Fruit fly (Drosophila melanogaster): ENCODE measurements around the gene CG12605.

Gene CG12605

dm6 chr3L:3940075-3940819 lies 24.3 kb downstream of the CG12605 start, which contains the start of gene CG12766:
Gene CG12766 (minus strand): TSS chr3L:3940125.
- TF ChIP-seq psq (optimal IDR thresholded peaks at IDR 0.05), result no peak
- TF ChIP-seq Dll (optimal IDR thresholded peaks at IDR 0.05), result no peak
- TF ChIP-seq EcR (GFP tag; optimal IDR thresholded peaks at IDR 0.05), result no peak
- TF ChIP-seq usp (GFP tag; optimal IDR thresholded peaks at IDR 0.05), result no peak
- no peak for TF ChIP-seq pan (optimal IDR thresholded peaks at IDR 0.05)
- TF ChIP-seq CG8478 (optimal IDR thresholded peaks at IDR 0.05), result no peak

- TF ChIP-seq CG8478 (optimal IDR thresholded peaks at IDR 0.05) (no peak), EcR (GFP tag; optimal IDR thresholded peaks at IDR 0.05) (no peak), psq (optimal IDR thresholded peaks at IDR 0.05) (no peak), pan (optimal IDR thresholded peaks at IDR 0.05) (no peak), usp (GFP tag; optimal IDR thresholded peaks at IDR 0.05) (no peak), Dll (optimal IDR thresholded peaks at IDR 0.05) (no peak)
These were observed 26.8 kb downstream of the CG12605 start, which contains the start of gene CG10866 for dm6 chr3L:3937806-3938205. Gene CG10866 (minus strand): TSS chr3L:3937992.

- TF ChIP-seq pan (optimal IDR thresholded peaks at IDR 0.05) (no peak), usp (GFP tag; optimal IDR thresholded peaks at IDR 0.05) (no peak), Dll (optimal IDR thresholded peaks at IDR 0.05) (no peak), psq (optimal IDR thresholded peaks at IDR 0.05) (no peak), EcR (GFP tag; optimal IDR thresholded peaks at IDR 0.05) (no peak), CG8478 (optimal IDR thresholded peaks at IDR 0.05) (no peak)
These were observed 28.9 kb downstream of the CG12605 start, which contains the start of gene Eip63F-1 for dm6 chr3L:3935567-3936207. Gene Eip63F-1 (minus strand): TSS chr3L:3935617.

dm6 chr3L:3934110-3934509 lies 30.5 kb downstream of the CG12605 start:
- TF ChIP-seq EcR (GFP tag; optimal IDR thresholded peaks at IDR 0.05) (peak in 1 of 2 experiments; percentile 39), psq (optimal IDR thresholded peaks at IDR 0.05) (no peak), CG8478 (optimal IDR thresholded peaks at IDR 0.05) (no peak), Dll (optimal IDR thresholded peaks at IDR 0.05) (no peak)

- no peak for TF ChIP-seq usp (GFP tag; optimal IDR thresholded peaks at IDR 0.05)
- TF ChIP-seq psq (optimal IDR thresholded peaks at IDR 0.05), result no peak
- TF ChIP-seq pan (optimal IDR thresholded peaks at IDR 0.05), result no peak
- TF ChIP-seq Dll (optimal IDR thresholded peaks at IDR 0.05), result no peak
- no peak for TF ChIP-seq CG8478 (optimal IDR thresholded peaks at IDR 0.05)
These were observed 31.0 kb downstream of the CG12605 start for dm6 chr3L:3933599-3933998.

dm6 chr3L:3932742-3933289 lies 31.8 kb downstream of the CG12605 start:
- TF ChIP-seq Dll (optimal IDR thresholded peaks at IDR 0.05), result no peak
- no peak for TF ChIP-seq usp (GFP tag; optimal IDR thresholded peaks at IDR 0.05)
- no peak for TF ChIP-seq psq (optimal IDR thresholded peaks at IDR 0.05)
- TF ChIP-seq pan (optimal IDR thresholded peaks at IDR 0.05), result no peak
- no peak for TF ChIP-seq CG8478 (optimal IDR thresholded peaks at IDR 0.05)
- no peak for TF ChIP-seq EcR (GFP tag; optimal IDR thresholded peaks at IDR 0.05)

dm6 chr3L:3931778-3932177 lies 32.8 kb downstream of the CG12605 start:
- TF ChIP-seq Dll (optimal IDR thresholded peaks at IDR 0.05) (no peak), psq (optimal IDR thresholded peaks at IDR 0.05) (no peak), CG8478 (optimal IDR thresholded peaks at IDR 0.05) (no peak), EcR (GFP tag; optimal IDR thresholded peaks at IDR 0.05) (no peak), usp (GFP tag; optimal IDR thresholded peaks at IDR 0.05) (no peak), pan (optimal IDR thresholded peaks at IDR 0.05) (no peak)

dm6 chr3L:3930930-3931329 lies 33.6 kb downstream of the CG12605 start:
- TF ChIP-seq Dll (optimal IDR thresholded peaks at IDR 0.05) (no peak), pan (optimal IDR thresholded peaks at IDR 0.05) (no peak), usp (GFP tag; optimal IDR thresholded peaks at IDR 0.05) (no peak), CG8478 (optimal IDR thresholded peaks at IDR 0.05) (no peak), psq (optimal IDR thresholded peaks at IDR 0.05) (no peak), EcR (GFP tag; optimal IDR thresholded peaks at IDR 0.05) (no peak)

dm6 chr3L:3929968-3930767 lies 34.4 kb downstream of the CG12605 start:
- TF ChIP-seq EcR (GFP tag; optimal IDR thresholded peaks at IDR 0.05), result no peak

dm6 chr3L:3928943-3929785 lies 35.4 kb downstream of the CG12605 start:
- no peak for TF ChIP-seq EcR (GFP tag; optimal IDR thresholded peaks at IDR 0.05)
- TF ChIP-seq usp (GFP tag; optimal IDR thresholded peaks at IDR 0.05), result no peak
- no peak for TF ChIP-seq pan (optimal IDR thresholded peaks at IDR 0.05)
- no peak for TF ChIP-seq psq (optimal IDR thresholded peaks at IDR 0.05)
- TF ChIP-seq Dll (optimal IDR thresholded peaks at IDR 0.05), result no peak
- no peak for TF ChIP-seq CG8478 (optimal IDR thresholded peaks at IDR 0.05)
